Fruit fly (Drosophila melanogaster): ENCODE data around the gene CG4914.

The CG4914 gene

DNA sequence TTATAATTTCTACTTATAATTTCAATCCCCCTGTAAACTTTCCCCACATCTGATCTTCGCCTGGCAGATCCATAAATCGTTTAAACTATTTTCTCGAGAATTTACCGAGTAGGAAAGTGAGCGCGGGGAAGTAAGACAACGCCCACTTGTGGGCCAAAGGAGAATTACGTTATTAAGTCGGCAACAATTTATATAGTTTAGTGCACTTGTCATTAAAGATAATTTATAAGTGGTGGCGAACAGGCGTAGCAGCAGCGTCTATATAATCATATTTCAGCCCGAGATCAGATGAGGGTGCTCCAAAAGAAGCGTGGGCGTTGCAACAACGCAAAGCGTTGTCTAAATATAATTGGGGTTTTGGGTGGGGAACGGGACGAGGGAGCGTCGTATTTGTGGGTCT, 23.2 kb downstream of the CG4914 start:
- TF ChIP-seq CG34367 (tag; optimal IDR thresholded peaks at IDR 0.05), result no peak
- TF ChIP-seq CG10348 (GFP tag; IDR thresholded peaks at IDR 0.05), result no peak
- TF ChIP-seq D1 (tag; optimal IDR thresholded peaks at IDR 0.05), result no peak
- TF ChIP-seq CG32121 (GFP tag; IDR thresholded peaks at IDR 0.05), result no peak
- TF ChIP-seq CG14655 (GFP tag; optimal IDR thresholded peaks at IDR 0.05), result no peak
- no peak for TF ChIP-seq fd96Ca (GFP tag; IDR thresholded peaks at IDR 0.05)
- no peak for TF ChIP-seq CG13204 (GFP tag; optimal IDR thresholded peaks at IDR 0.05)
- TF ChIP-seq CG8159 (tag; optimal IDR thresholded peaks at IDR 0.05), result no peak

DNA sequence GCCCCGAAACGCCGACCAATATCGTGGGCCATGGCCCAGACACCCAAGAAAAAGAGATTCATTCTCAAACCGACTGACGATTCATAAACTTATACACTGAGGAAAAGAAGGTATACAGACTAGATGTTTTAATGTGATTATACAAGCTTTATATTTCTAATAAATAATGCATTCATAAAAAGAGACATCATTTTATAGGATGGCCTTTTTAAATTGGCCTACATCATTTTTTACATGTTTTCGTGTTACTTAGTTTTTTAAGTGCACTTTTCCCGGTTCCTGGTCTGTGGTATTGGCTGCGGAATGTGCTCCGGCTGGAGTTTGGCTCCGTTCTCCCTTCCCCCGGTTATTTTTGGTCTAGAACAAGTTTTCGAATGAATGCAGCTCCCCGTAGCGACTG, 25.4 kb downstream of the CG4914 start:
- TF ChIP-seq CG10348 (GFP tag; IDR thresholded peaks at IDR 0.05), result peak; percentile 43; the same call in 1 of the 2 replicates
- peak; percentile 92 for TF ChIP-seq Pif1A (GFP tag; optimal IDR thresholded peaks at IDR 0.05)
- peak; percentile 87 for TF ChIP-seq D1 (tag; optimal IDR thresholded peaks at IDR 0.05)
- peak; percentile 74 for TF ChIP-seq EcR (GFP tag; optimal IDR thresholded peaks at IDR 0.05)
- TF ChIP-seq CG15710 (tag; optimal IDR thresholded peaks at IDR 0.05), result peak; percentile 97
- TF ChIP-seq CG8301 (tag; optimal IDR thresholded peaks at IDR 0.05), result peak; percentile 98
- peak; percentile 97 for TF ChIP-seq CG8159 (tag; optimal IDR thresholded peaks at IDR 0.05)
- TF ChIP-seq CG4496 (GFP tag; IDR thresholded peaks at IDR 0.05), result peak; percentile 95
- TF ChIP-seq Snoo (tag; optimal IDR thresholded peaks at IDR 0.05), result peak; percentile 76
- TF ChIP-seq CG9948 (tag; optimal IDR thresholded peaks at IDR 0.05), result peak; percentile 96
- TF ChIP-seq rn (GFP tag; IDR thresholded peaks at IDR 0.05), result peak; percentile 82
- peak; percentile 92 for TF ChIP-seq CG13204 (GFP tag; optimal IDR thresholded peaks at IDR 0.05)
- peak; percentile 90 for TF ChIP-seq gl (tag; optimal IDR thresholded peaks at IDR 0.05)
- TF ChIP-seq CG14655 (GFP tag; optimal IDR thresholded peaks at IDR 0.05), result peak; percentile 97
- TF ChIP-seq Pif1B (GFP tag; optimal IDR thresholded peaks at IDR 0.05), result peak; percentile 90
- TF ChIP-seq CG12605 (GFP tag; IDR thresholded peaks at IDR 0.05), result peak; percentile 90
- peak; percentile 95 for TF ChIP-seq CG34367 (tag; optimal IDR thresholded peaks at IDR 0.05)
- TF ChIP-seq Ets98B (GFP tag; IDR thresholded peaks at IDR 0.05), result peak; percentile 86
- peak; percentile 65 for TF ChIP-seq CG32121 (GFP tag; IDR thresholded peaks at IDR 0.05)
- peak; percentile 97 for TF ChIP-seq CG17806 (tag; optimal IDR thresholded peaks at IDR 0.05)
- TF ChIP-seq fd96Ca (GFP tag; IDR thresholded peaks at IDR 0.05), result peak; percentile 75

DNA sequence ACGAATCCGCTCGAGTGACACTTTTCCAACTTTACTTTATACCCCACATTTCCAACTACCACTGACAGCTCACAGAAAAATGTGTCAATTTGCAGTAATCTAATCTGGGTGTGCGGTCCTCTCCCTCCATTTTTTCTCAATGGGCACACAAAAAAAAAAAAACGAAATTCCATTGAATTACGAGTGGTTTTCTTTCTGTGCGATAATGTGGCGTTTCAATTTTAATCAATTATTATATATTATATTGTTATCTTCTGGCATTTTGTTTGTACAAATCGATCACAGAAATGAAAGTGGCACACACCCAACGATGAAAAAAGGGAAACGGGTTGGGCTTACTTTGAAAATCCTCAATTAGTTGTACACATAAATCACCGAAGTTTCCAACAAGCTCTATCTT, 27.6 kb downstream of the CG4914 start:
- no peak for TF ChIP-seq CG32121 (GFP tag; IDR thresholded peaks at IDR 0.05)

- TF ChIP-seq CG9948 (tag; optimal IDR thresholded peaks at IDR 0.05) (peak; percentile 39), EcR (GFP tag; optimal IDR thresholded peaks at IDR 0.05) (no peak), CG13204 (GFP tag; optimal IDR thresholded peaks at IDR 0.05) (peak; percentile 36), CG4496 (GFP tag; IDR thresholded peaks at IDR 0.05) (no peak), D1 (tag; optimal IDR thresholded peaks at IDR 0.05) (no peak), rn (GFP tag; IDR thresholded peaks at IDR 0.05) (no peak), CG14655 (GFP tag; optimal IDR thresholded peaks at IDR 0.05) (peak; percentile 26), Pif1A (GFP tag; optimal IDR thresholded peaks at IDR 0.05) (peak; percentile 2), CG34367 (tag; optimal IDR thresholded peaks at IDR 0.05) (peak; percentile 12), CG10348 (GFP tag; IDR thresholded peaks at IDR 0.05) (no peak), CG15710 (tag; optimal IDR thresholded peaks at IDR 0.05) (peak; percentile 4), CG32121 (GFP tag; IDR thresholded peaks at IDR 0.05) (no peak), CG17806 (tag; optimal IDR thresholded peaks at IDR 0.05) (no peak), Ets98B (GFP tag; IDR thresholded peaks at IDR 0.05) (no peak), CG8301 (tag; optimal IDR thresholded peaks at IDR 0.05) (peak; percentile 3), Snoo (tag; optimal IDR thresholded peaks at IDR 0.05) (no peak), CG12605 (GFP tag; IDR thresholded peaks at IDR 0.05) (no peak), CG8159 (tag; optimal IDR thresholded peaks at IDR 0.05) (peak; percentile 9)
These were observed 29.0 kb downstream of the CG4914 start for dm6 chr3L:14648922-14649321.

dm6 chr3L:14647210-14647869, 30.6 kb downstream of the CG4914 start:
- TF ChIP-seq Pif1B (GFP tag; optimal IDR thresholded peaks at IDR 0.05) (peak; percentile 68), CG15710 (tag; optimal IDR thresholded peaks at IDR 0.05) (peak; percentile 82), CG32121 (GFP tag; IDR thresholded peaks at IDR 0.05) (no peak), Pif1A (GFP tag; optimal IDR thresholded peaks at IDR 0.05) (peak; percentile 69), D1 (tag; optimal IDR thresholded peaks at IDR 0.05) (peak; percentile 58), CG13204 (GFP tag; optimal IDR thresholded peaks at IDR 0.05) (peak; percentile 62), Snoo (tag; optimal IDR thresholded peaks at IDR 0.05) (peak; percentile 58), CG34367 (tag; optimal IDR thresholded peaks at IDR 0.05) (peak; percentile 66), rn (GFP tag; IDR thresholded peaks at IDR 0.05) (no peak), gl (tag; optimal IDR thresholded peaks at IDR 0.05) (peak; percentile 39), CG8301 (tag; optimal IDR thresholded peaks at IDR 0.05) (peak; percentile 72), CG8159 (tag; optimal IDR thresholded peaks at IDR 0.05) (peak; percentile 86), Ets98B (GFP tag; IDR thresholded peaks at IDR 0.05) (peak; percentile 57), CG9948 (tag; optimal IDR thresholded peaks at IDR 0.05) (peak; percentile 87), fd96Ca (GFP tag; IDR thresholded peaks at IDR 0.05) (peak; percentile 32; the same call in 1 of the 3 replicates), EcR (GFP tag; optimal IDR thresholded peaks at IDR 0.05) (peak; percentile 9), CG14655 (GFP tag; optimal IDR thresholded peaks at IDR 0.05) (peak; percentile 81), CG4496 (GFP tag; IDR thresholded peaks at IDR 0.05) (peak; percentile 82; the same call in 2 of the 3 replicates), CG10348 (GFP tag; IDR thresholded peaks at IDR 0.05) (no peak), CG17806 (tag; optimal IDR thresholded peaks at IDR 0.05) (peak; percentile 85), CG12605 (GFP tag; IDR thresholded peaks at IDR 0.05) (peak; percentile 77)

dm6 chr3L:14645934-14646333, 32.0 kb downstream of the CG4914 start:
- TF ChIP-seq CG14655 (GFP tag; optimal IDR thresholded peaks at IDR 0.05) (no peak), EcR (GFP tag; optimal IDR thresholded peaks at IDR 0.05) (peak; percentile 35)
